Fruit fly (Drosophila melanogaster) whole organism, embryonic: Measurements from ENCODE around the gene CG14054.

Experiments used
- Abd-B ChIP-seq: fragments of 200-800 bp; sonication (Bioruptor generic); optimal IDR thresholded peaks from 2 replicates; lab custom pipeline; 2018; ENCODE audit warnings: missing biosample characterization, mild to moderate bottlenecking, missing genetic modification characterization, moderate library complexity
- CG10654 ChIP-seq: fragments of 200-800 bp; sonication (Bioruptor generic); optimal IDR thresholded peaks from 2 replicates; lab custom pipeline; 2016; ENCODE audit warnings: missing biosample characterization, missing genetic modification characterization
- CG10979 ChIP-seq: fragments of 200-800 bp; sonication (Bioruptor generic); optimal IDR thresholded peaks from 2 replicates; lab custom pipeline; 2018; ENCODE audit warnings: missing biosample characterization, mild to moderate bottlenecking, missing genetic modification characterization, moderate library complexity
- CG11093 ChIP-seq: fragments of 200-800 bp; sonication (Bioruptor generic); IDR thresholded peaks from 3 replicates; pipeline ENCODE4 v1.3.6; 2022; ENCODE audit warnings: missing biosample characterization, missing genetic modification characterization
- CG12744 ChIP-seq: fragments of 200-800 bp; sonication (Bioruptor generic); optimal IDR thresholded peaks from 2 replicates; lab custom pipeline; 2016; ENCODE audit warnings: missing biosample characterization, missing genetic modification characterization
- CG1603 ChIP-seq: fragments of 200-800 bp; sonication (Bioruptor generic); optimal IDR thresholded peaks from 2 replicates; lab custom pipeline; 2019; ENCODE audit warnings: missing biosample characterization, mild to moderate bottlenecking, missing genetic modification characterization, moderate library complexity
- CG16813 ChIP-seq: fragments of 200-800 bp; sonication (Bioruptor generic); IDR thresholded peaks from 3 replicates; pipeline ENCODE4 v1.3.6; 2022; ENCODE audit warnings: missing biosample characterization, missing genetic modification characterization; ENCODE audit not compliant: partially characterized antibody
- CG2129 ChIP-seq: fragments of 200-800 bp; sonication (Bioruptor generic); IDR thresholded peaks from 2 replicates; pipeline ENCODE4 v1.3.6; 2022; ENCODE audit warnings: missing biosample characterization, missing genetic modification characterization; ENCODE audit not compliant: partially characterized antibody
- CG2712 ChIP-seq: fragments of 200-800 bp; optimal IDR thresholded peaks from 3 replicates; lab custom pipeline; 2019; ENCODE audit warnings: missing biosample characterization, mild to moderate bottlenecking, missing genetic modification characterization, moderate library complexity
- CG31388 ChIP-seq: fragments of 200-800 bp; sonication (Bioruptor generic); optimal IDR thresholded peaks from 2 replicates; lab custom pipeline; 2016; ENCODE audit warnings: missing biosample characterization, missing genetic modification characterization
- CG33557 ChIP-seq: fragments of 200-800 bp; sonication (Bioruptor generic); optimal IDR thresholded peaks from 2 replicates; lab custom pipeline; 2019; ENCODE audit warnings: missing biosample characterization, mild to moderate bottlenecking, missing genetic modification characterization, moderate library complexity
- CG34224 ChIP-seq: fragments of 200-800 bp; sonication (Bioruptor generic); IDR thresholded peaks from 3 replicates; pipeline ENCODE4 v1.3.6; 2022; ENCODE audit warnings: missing biosample characterization, missing genetic modification characterization; ENCODE audit not compliant: partially characterized antibody
- CG34376 ChIP-seq: fragments of 200-800 bp; sonication (Bioruptor generic); optimal IDR thresholded peaks from 2 replicates; lab custom pipeline; 2018; ENCODE audit warnings: missing biosample characterization, mild to moderate bottlenecking, missing genetic modification characterization
- CG3838 ChIP-seq: fragments of 200-800 bp; sonication (Bioruptor generic); optimal IDR thresholded peaks from 3 replicates; lab custom pipeline; 2016; ENCODE audit warnings: missing biosample characterization, missing genetic modification characterization
- CG3847 ChIP-seq: fragments of 200-800 bp; sonication (Bioruptor generic); IDR thresholded peaks from 2 replicates; pipeline ENCODE4 v1.3.6; 2022; ENCODE audit warnings: missing biosample characterization, missing genetic modification characterization
- CG7271 ChIP-seq: fragments of 200-800 bp; sonication (Bioruptor generic); optimal IDR thresholded peaks from 2 replicates; lab custom pipeline; 2018; ENCODE audit warnings: missing biosample characterization, mild to moderate bottlenecking, missing genetic modification characterization, moderate library complexity
- CG7357 ChIP-seq: fragments of 200-800 bp; sonication (Bioruptor generic); IDR thresholded peaks from 3 replicates; pipeline ENCODE4 v1.3.6; 2022; ENCODE audit warnings: missing biosample characterization, missing genetic modification characterization
- CG8765 ChIP-seq: fragments of 200-800 bp; sonication (Bioruptor generic); IDR thresholded peaks from 2 replicates; pipeline ENCODE4 v1.3.6; 2022; ENCODE audit warnings: missing biosample characterization, missing genetic modification characterization
- CkIIα-i1 ChIP-seq: fragments of 200-800 bp; sonication (Bioruptor generic); IDR thresholded peaks from 2 replicates; pipeline ENCODE4 v1.3.6; 2022; ENCODE audit warnings: missing biosample characterization, missing genetic modification characterization
- CrebB ChIP-seq: fragments of 200-800 bp; sonication (Bioruptor generic); optimal IDR thresholded peaks from 3 replicates; lab custom pipeline; 2018; ENCODE audit warnings: missing biosample characterization, mild to moderate bottlenecking, missing genetic modification characterization
- Med ChIP-seq: fragments of 200-800 bp; sonication (Bioruptor generic); peaks from one replicate; lab custom pipeline; 2016; ENCODE audit warnings: missing biosample characterization, missing genetic modification characterization, mild to moderate bottlenecking, inconsistent platforms, moderate library complexity
- Scr ChIP-seq: fragments of 200-800 bp; sonication (Bioruptor generic); IDR thresholded peaks from 2 replicates; pipeline ENCODE4 v1.3.6; 2022; ENCODE audit warnings: missing biosample characterization, missing genetic modification characterization; ENCODE audit not compliant: partially characterized antibody
- Taf1 ChIP-seq: fragments of 200-800 bp; sonication (Bioruptor generic); IDR thresholded peaks from 2 replicates; pipeline ENCODE4 v1.3.6; 2022; ENCODE audit warnings: missing biosample characterization, missing genetic modification characterization
- Vsx1 ChIP-seq: fragments of 200-800 bp; sonication (Bioruptor generic); optimal IDR thresholded peaks from 2 replicates; lab custom pipeline; 2017; ENCODE audit warnings: missing biosample characterization, mild to moderate bottlenecking, missing genetic modification characterization, missing genetic modification reagents
- Xbp1 ChIP-seq: fragments of 200-800 bp; sonication (Bioruptor generic); optimal IDR thresholded peaks from 3 replicates; lab custom pipeline; 2016; ENCODE audit warnings: missing biosample characterization, mild to moderate bottlenecking, missing genetic modification characterization
- aop ChIP-seq: fragments of 200-800 bp; sonication (Bioruptor generic); IDR thresholded peaks from 2 replicates; pipeline ENCODE4 v1.3.6; 2022; ENCODE audit warnings: missing biosample characterization, missing genetic modification characterization
- ase ChIP-seq: fragments of 200-800 bp; sonication (Bioruptor generic); IDR thresholded peaks from 3 replicates; pipeline ENCODE4 v1.3.6; 2022; ENCODE audit warnings: missing biosample characterization, missing genetic modification characterization
- ato ChIP-seq: fragments of 200-800 bp; sonication (Bioruptor generic); IDR thresholded peaks from 2 replicates; pipeline ENCODE4 v1.3.6; 2022; ENCODE audit warnings: missing biosample characterization, missing genetic modification characterization; ENCODE audit not compliant: partially characterized antibody
- az2 ChIP-seq: fragments of 200-800 bp; sonication (Bioruptor generic); optimal IDR thresholded peaks from 3 replicates; lab custom pipeline; 2016; ENCODE audit warnings: missing biosample characterization, missing genetic modification characterization
- bowl ChIP-seq: fragments of 200-800 bp; sonication (Bioruptor generic); IDR thresholded peaks from 2 replicates; pipeline ENCODE4 v1.3.6; 2022; ENCODE audit warnings: missing biosample characterization, missing genetic modification characterization
- cad ChIP-seq: fragments of >200 bp; optimal IDR thresholded peaks from 2 replicates; lab custom pipeline; 2017; ENCODE audit warnings: missing biosample characterization, missing genetic modification characterization
- cas ChIP-seq: fragments of 200-800 bp; sonication (Bioruptor generic); IDR thresholded peaks from 2 replicates; pipeline ENCODE4 v1.3.6; 2022; ENCODE audit warnings: missing biosample characterization, missing genetic modification characterization
- dimm ChIP-seq: fragments of 200-800 bp; sonication (Bioruptor generic); IDR thresholded peaks from 2 replicates; pipeline ENCODE4 v1.3.6; 2022; ENCODE audit warnings: missing biosample characterization, missing genetic modification characterization
- dpn ChIP-seq, 2 experiments: fragments of 200-800 bp; sonication (Bioruptor generic); optimal IDR thresholded peaks; 3 replicates each; lab custom pipeline; 2016; ENCODE audit warnings: missing biosample characterization in 2 of 2, missing genetic modification characterization in 2 of 2
- eyg ChIP-seq: fragments of 200-800 bp; sonication (Bioruptor generic); optimal IDR thresholded peaks from 3 replicates; lab custom pipeline; 2016; ENCODE audit warnings: missing biosample characterization, missing genetic modification characterization
- ftz-f1 ChIP-seq: fragments of 200-800 bp; sonication (Bioruptor generic); optimal IDR thresholded peaks from 2 replicates; lab custom pipeline; 2016; ENCODE audit warnings: missing biosample characterization, missing genetic modification characterization
- gem ChIP-seq: fragments of 200-800 bp; sonication (Bioruptor generic); optimal IDR thresholded peaks from 2 replicates; lab custom pipeline; 2019; ENCODE audit warnings: missing biosample characterization, mild to moderate bottlenecking, missing genetic modification characterization, moderate library complexity
- grau ChIP-seq: fragments of 200-800 bp; optimal IDR thresholded peaks from 3 replicates; lab custom pipeline; 2019; ENCODE audit warnings: missing biosample characterization, mild to moderate bottlenecking, missing genetic modification characterization, moderate library complexity
- gsb-n ChIP-seq: fragments of 200-800 bp; sonication (Bioruptor generic); optimal IDR thresholded peaks from 3 replicates; lab custom pipeline; 2018; ENCODE audit warnings: missing biosample characterization, mild to moderate bottlenecking, missing genetic modification characterization
- hb ChIP-seq: fragments of 200-800 bp; sonication (Bioruptor generic); IDR thresholded peaks from 3 replicates; pipeline ENCODE4 v1.3.6; 2022; ENCODE audit warnings: missing biosample characterization, missing genetic modification characterization; ENCODE audit not compliant: partially characterized antibody
- klu ChIP-seq: fragments of 200-800 bp; sonication (Bioruptor generic); IDR thresholded peaks from 2 replicates; pipeline ENCODE4 v1.3.6; 2022; ENCODE audit warnings: missing biosample characterization, missing genetic modification characterization
- luna ChIP-seq: fragments of 200-800 bp; sonication (Bioruptor generic); optimal IDR thresholded peaks from 2 replicates; lab custom pipeline; 2016; ENCODE audit warnings: missing biosample characterization, missing genetic modification characterization
- mam ChIP-seq: fragments of 200-800 bp; sonication (Bioruptor generic); optimal IDR thresholded peaks from 3 replicates; lab custom pipeline; 2016; ENCODE audit warnings: missing biosample characterization, missing genetic modification characterization
- nerfin-1 ChIP-seq: fragments of 200-800 bp; sonication (Bioruptor generic); optimal IDR thresholded peaks from 3 replicates; lab custom pipeline; 2019; ENCODE audit warnings: missing biosample characterization, mild to moderate bottlenecking, missing genetic modification characterization, moderate library complexity
- pho ChIP-seq: fragments of 200-800 bp; sonication (Bioruptor generic); optimal IDR thresholded peaks from 2 replicates; lab custom pipeline; 2016; ENCODE audit warnings: missing biosample characterization, missing genetic modification characterization
- run ChIP-seq: fragments of 200-800 bp; sonication (Bioruptor generic); optimal IDR thresholded peaks from 3 replicates; lab custom pipeline; 2018; ENCODE audit warnings: missing biosample characterization, mild to moderate bottlenecking, missing genetic modification characterization
- sens-2 ChIP-seq: fragments of 200-800 bp; sonication (Bioruptor generic); IDR thresholded peaks from 2 replicates; pipeline ENCODE4 v1.3.6; 2022; ENCODE audit warnings: missing biosample characterization, missing genetic modification characterization
- sr ChIP-seq: fragments of 200-800 bp; sonication (Bioruptor generic); IDR thresholded peaks from 3 replicates; pipeline ENCODE4 v1.3.6; 2022; ENCODE audit warnings: missing biosample characterization, missing genetic modification characterization
- sug ChIP-seq: fragments of 200-800 bp; optimal IDR thresholded peaks from 2 replicates; lab custom pipeline; 2019; ENCODE audit warnings: missing biosample characterization, mild to moderate bottlenecking, missing genetic modification characterization, moderate library complexity
- tup ChIP-seq: fragments of 200-800 bp; sonication (Bioruptor generic); optimal IDR thresholded peaks from 2 replicates; lab custom pipeline; 2016; ENCODE audit warnings: missing biosample characterization, mild to moderate bottlenecking, missing genetic modification characterization, moderate library complexity
- usp ChIP-seq: fragments of >200 bp; optimal IDR thresholded peaks from 2 replicates; lab custom pipeline; 2017; ENCODE audit warnings: missing biosample characterization, missing genetic modification characterization

Gene CG14054

DNA sequence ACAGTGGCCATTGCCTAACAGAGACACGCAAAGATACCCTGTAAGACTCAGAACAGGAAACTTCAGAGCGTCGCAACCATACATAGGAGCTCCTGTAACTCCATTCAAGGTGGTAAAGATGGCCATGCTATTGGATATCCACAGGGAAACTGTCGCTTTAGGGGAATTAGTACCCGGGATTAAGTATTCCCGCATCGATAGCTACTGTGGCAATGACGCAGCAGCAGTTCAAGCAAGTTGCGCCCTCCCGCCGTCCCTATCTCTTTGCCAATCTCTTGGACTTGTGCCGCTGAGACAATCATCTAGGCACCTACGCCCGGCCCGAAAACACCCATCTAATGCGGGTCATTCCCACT, 4.5 kb upstream of the CG14054 start (continued):
- TF ChIP-seq CkIIα-i1 (GFP tag; lab: Robert Waterston, UW), result no peak
- peak; percentile 18 for TF ChIP-seq nerfin-1 (tag; lab: Kevin White, UChicago)
- 0 out of 2 replicates have a peak, but pooled peaks have one; percentile 23 for TF ChIP-seq dimm (GFP tag; lab: Robert Waterston, UW)
- TF ChIP-seq hb, result no peak
- peak; percentile 66 for TF ChIP-seq Taf1
- TF ChIP-seq eyg (GFP tag; lab: Kevin White, UChicago), result peak; percentile 58
- TF ChIP-seq ato, result no peak
- no peak for TF ChIP-seq CG3838
- peak; percentile 96 for TF ChIP-seq grau (tag; lab: Kevin White, UChicago)
- TF ChIP-seq Scr (GFP tag; lab: Robert Waterston, UW), result no peak
- no peak for TF ChIP-seq Vsx1 (GFP tag; lab: Kevin White, UChicago)
- TF ChIP-seq CG34376 (GFP tag; lab: Kevin White, UChicago), result peak; percentile 33
- no peak for TF ChIP-seq sens-2
- 0 out of 3 replicates have a peak, but pooled peaks have one; percentile 24 for TF ChIP-seq sr (GFP tag; lab: Robert Waterston, UW)
- TF ChIP-seq dpn (GFP tag; optimal IDR thresholded peaks at IDR 0.05; lab: Kevin White, UChicago), result peak; percentile 61 to 74
- peak; percentile 15 for TF ChIP-seq Xbp1 (GFP tag; lab: Kevin White, UChicago)
- TF ChIP-seq klu (GFP tag; lab: Robert Waterston, UW), result peak; percentile 60
- TF ChIP-seq cad (GFP tag; lab: Kevin White, UChicago), result no peak
- no peak for TF ChIP-seq aop (GFP tag; lab: Robert Waterston, UW)
- TF ChIP-seq CG7357 (GFP tag; lab: Robert Waterston, UW), result peak; percentile 63; the same call in 2 of the 3 replicates
- peak; percentile 25 for TF ChIP-seq pho (GFP tag; lab: Kevin White, UChicago)
- TF ChIP-seq CG7271 (tag; lab: Kevin White, UChicago), result no peak
- peak; percentile 75 for TF ChIP-seq CG3847 (GFP tag; lab: Robert Waterston, UW)
- peak; percentile 43 for TF ChIP-seq CG10979 (tag; lab: Kevin White, UChicago)
- TF ChIP-seq CG33557 (GFP tag; lab: Kevin White, UChicago), result no peak
- peak; percentile 74 for TF ChIP-seq mam (GFP tag; lab: Kevin White, UChicago)
- peak; percentile 69 for TF ChIP-seq gem
- TF ChIP-seq ase (GFP tag; lab: Robert Waterston, UW), result peak; percentile 71
- TF ChIP-seq gsb-n (tag; lab: Kevin White, UChicago), result no peak
- TF ChIP-seq CrebB (tag; lab: Kevin White, UChicago), result no peak
- peak; percentile 13 for TF ChIP-seq az2
- no peak for TF ChIP-seq tup (GFP tag; lab: Kevin White, UChicago)
- peak; percentile 62 for TF ChIP-seq CG1603 (tag; lab: Kevin White, UChicago)
- TF ChIP-seq CG10654 (GFP tag; lab: Kevin White, UChicago), result peak; percentile 12
- TF ChIP-seq sug (tag; lab: Kevin White, UChicago), result peak; percentile 66
- TF ChIP-seq CG2712 (tag; lab: Kevin White, UChicago), result peak; percentile 48
- TF ChIP-seq usp (GFP tag; lab: Kevin White, UChicago), result no peak
- 0 out of 2 replicates have a peak, but pooled peaks have one; percentile 53 for TF ChIP-seq cas
- no peak for TF ChIP-seq ftz-f1
- TF ChIP-seq CG2129 (GFP tag; lab: Robert Waterston, UW), result no peak
- no peak for TF ChIP-seq CG31388 (GFP tag; lab: Kevin White, UChicago)
- TF ChIP-seq Med (GFP tag; lab: Kevin White, UChicago), result peak; percentile 95
- TF ChIP-seq run (tag; lab: Kevin White, UChicago), result no peak
- TF ChIP-seq CG8765 (GFP tag; lab: Robert Waterston, UW), result 0 out of 2 replicates have a peak, but pooled peaks have one; percentile 15
- peak; percentile 62; the same call in 2 of the 3 replicates for TF ChIP-seq CG11093
- peak; percentile 20 for TF ChIP-seq luna (GFP tag; lab: Kevin White, UChicago)
- no peak for TF ChIP-seq CG16813 (GFP tag; lab: Robert Waterston, UW)
- peak; percentile 15 for TF ChIP-seq Abd-B (GFP tag; lab: Kevin White, UChicago)
- TF ChIP-seq CG12744 (GFP tag; lab: Kevin White, UChicago), result no peak
- no peak for TF ChIP-seq CG34224
- no peak for TF ChIP-seq bowl
